Fruit fly (Drosophila melanogaster) whole organism, prepupa: ENCODE data around the gene PPP4R2r.
A peak's percentile ranks its signal among the peaks of the same experiment; 100 is the strongest.

Experiments
- CG16779 ChIP-seq: fragments of 200-800 bp; sonication (Bioruptor generic); optimal IDR thresholded peaks from 3 replicates; lab custom pipeline; 2017; ENCODE audit warnings: missing biosample characterization, mild to moderate bottlenecking, missing genetic modification characterization
- CG6792 ChIP-seq: fragments of 200-800 bp; sonication (Bioruptor generic); optimal IDR thresholded peaks from 3 replicates; lab custom pipeline; 2016; ENCODE audit warnings: missing biosample characterization, missing genetic modification characterization
- Eip75B ChIP-seq: fragments of 200-800 bp; sonication (Bioruptor generic); optimal IDR thresholded peaks from 3 replicates; lab custom pipeline; 2016; ENCODE audit warnings: missing biosample characterization, missing genetic modification characterization
- Gug ChIP-seq: fragments of 200-800 bp; sonication (Bioruptor generic); IDR thresholded peaks from 2 replicates; pipeline ENCODE4 v1.3.6; 2022; ENCODE audit warnings: missing biosample characterization, missing genetic modification characterization
- net ChIP-seq: fragments of 200-800 bp; sonication (Bioruptor generic); optimal IDR thresholded peaks from 3 replicates; lab custom pipeline; 2016; ENCODE audit warnings: missing biosample characterization, missing genetic modification characterization
- pdm3 ChIP-seq: fragments of 200-800 bp; sonication (Bioruptor generic); optimal IDR thresholded peaks from 3 replicates; lab custom pipeline; 2016; ENCODE audit warnings: missing biosample characterization, missing genetic modification characterization

DNA sequence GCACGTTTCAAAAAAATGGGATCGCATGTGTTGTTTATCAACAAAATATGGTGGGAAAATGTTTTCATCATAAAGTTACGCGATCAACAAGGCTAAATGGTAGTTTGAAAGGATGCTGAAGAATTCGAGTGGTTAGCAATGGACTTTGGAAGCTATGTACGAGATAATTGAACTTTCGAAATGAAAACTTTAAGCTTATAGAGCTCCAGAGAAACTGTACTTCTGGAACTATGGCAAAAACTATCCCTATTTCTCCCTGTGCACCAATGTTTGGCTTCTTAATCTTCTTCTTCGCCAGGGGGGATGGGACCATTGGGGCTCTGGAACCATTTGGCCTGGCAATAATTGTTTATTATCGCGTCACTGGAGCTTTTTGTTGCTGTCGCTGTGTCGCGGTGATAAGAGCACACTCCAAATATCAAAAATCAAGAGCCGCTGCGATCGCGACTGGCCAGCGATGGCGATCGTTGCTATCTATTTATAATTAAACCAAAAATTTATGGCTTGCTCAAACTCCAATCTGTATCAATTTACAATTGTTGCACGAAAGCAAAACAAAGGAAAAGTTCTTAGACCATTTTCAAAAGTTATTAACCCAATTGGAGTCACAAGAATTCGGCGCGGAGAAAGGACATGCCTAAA, 9.4 kb downstream of the PPP4R2r start:
- TF ChIP-seq pdm3 (GFP tag; lab: Kevin White, UChicago) (peak; percentile 5), CG6792 (GFP tag; lab: Kevin White, UChicago) (no peak), CG16779 (tag; lab: Kevin White, UChicago) (no peak), net (peak; percentile 7), Eip75B (GFP tag; lab: Kevin White, UChicago) (no peak), Gug (GFP tag; lab: Robert Waterston, UW) (no peak)
